Worm (Caenorhabditis elegans) whole organism, mixed stage, embryonic: ENCODE data around the gene ptrn-1.

Experiments
- M03D4.4 ChIP-seq: sonication (generic microtip); optimal IDR thresholded peaks from 2 replicates; lab custom pipeline; 2017; ENCODE audit warnings: mild to moderate bottlenecking, missing genetic modification characterization, missing compliant biosample characterization
- bed-3 ChIP-seq: fragments of 200-800 bp; sonication (Bioruptor generic); optimal IDR thresholded peaks from 3 replicates; lab custom pipeline; 2018; ENCODE audit warnings: mild to moderate bottlenecking, missing genetic modification characterization, moderate library complexity, missing compliant biosample characterization
- blmp-1 ChIP-seq: fragments of 150-350 bp; optimal IDR thresholded peaks from 2 replicates; lab custom pipeline; 2014; ENCODE audit warnings: missing biosample characterization, missing genetic modification characterization
- ceh-83 ChIP-seq: fragments of 200-800 bp; sonication (Bioruptor generic); optimal IDR thresholded peaks from 2 replicates; lab custom pipeline; 2018; ENCODE audit warnings: mild to moderate bottlenecking, missing genetic modification characterization, missing compliant biosample characterization
- ces-1 ChIP-seq: fragments of 150-350 bp; optimal IDR thresholded peaks from 2 replicates; lab custom pipeline; 2014; ENCODE audit warnings: missing biosample characterization, missing genetic modification reagents, missing genetic modification characterization
- drap-1 ChIP-seq: fragments of 200-800 bp; sonication (Bioruptor generic); optimal IDR thresholded peaks from 3 replicates; lab custom pipeline; 2018; ENCODE audit warnings: mild to moderate bottlenecking, missing genetic modification characterization, missing compliant biosample characterization
- elt-1 ChIP-seq: sonication (generic microtip); optimal IDR thresholded peaks from 2 replicates; lab custom pipeline; 2017; ENCODE audit warnings: missing genetic modification characterization, mild to moderate bottlenecking, missing compliant biosample characterization, antibody characterized with exemption, moderate library complexity, borderline replicate concordance; ENCODE audit not compliant: insufficient read depth
- elt-3 ChIP-seq: fragments of 150-350 bp; optimal IDR thresholded peaks from 2 replicates; lab custom pipeline; 2014; ENCODE audit warnings: missing biosample characterization, missing genetic modification characterization
- flh-1 ChIP-seq: fragments of 200-800 bp; sonication (Bioruptor generic); optimal IDR thresholded peaks from 2 replicates; lab custom pipeline; 2018; ENCODE audit warnings: mild to moderate bottlenecking, missing genetic modification characterization, moderate library complexity, missing compliant biosample characterization
- ham-2 ChIP-seq: fragments of 200-800 bp; sonication (Bioruptor generic); optimal IDR thresholded peaks from 2 replicates; lab custom pipeline; 2018; ENCODE audit warnings: mild to moderate bottlenecking, missing genetic modification characterization, missing compliant biosample characterization
- hlh-1 ChIP-seq: fragments of 150-350 bp; optimal IDR thresholded peaks from 2 replicates; lab custom pipeline; 2014; ENCODE audit warnings: missing biosample characterization, missing genetic modification reagents, missing genetic modification characterization
- lin-13 ChIP-seq: fragments of 150-350 bp; optimal IDR thresholded peaks from 2 replicates; lab custom pipeline; 2014; ENCODE audit warnings: missing biosample characterization, missing genetic modification characterization
- lin-32 ChIP-seq: fragments of 200-800 bp; sonication (Bioruptor generic); optimal IDR thresholded peaks from 2 replicates; lab custom pipeline; 2018; ENCODE audit warnings: mild to moderate bottlenecking, missing genetic modification characterization, missing compliant biosample characterization
- mab-5 ChIP-seq: fragments of 150-350 bp; optimal IDR thresholded peaks from 2 replicates; lab custom pipeline; 2014; ENCODE audit warnings: missing biosample characterization, missing genetic modification characterization
- mep-1 ChIP-seq: fragments of 150-350 bp; optimal IDR thresholded peaks from 2 replicates; lab custom pipeline; 2017; ENCODE audit warnings: missing biosample characterization, missing genetic modification reagents, missing genetic modification characterization, inconsistent platforms
- mls-2 ChIP-seq: sonication (generic microtip); optimal IDR thresholded peaks from 2 replicates; lab custom pipeline; 2016; ENCODE audit warnings: mild to moderate bottlenecking, missing genetic modification characterization, moderate library complexity, missing compliant biosample characterization
- nhr-12 ChIP-seq: fragments of 150-350 bp; optimal IDR thresholded peaks from 2 replicates; lab custom pipeline; 2014; ENCODE audit warnings: missing biosample characterization, missing genetic modification characterization
- nhr-237 ChIP-seq: fragments of 150-350 bp; optimal IDR thresholded peaks from 2 replicates; lab custom pipeline; 2014; ENCODE audit warnings: missing biosample characterization, missing genetic modification characterization
- nhr-76 ChIP-seq: sonication (generic microtip); optimal IDR thresholded peaks from 2 replicates; lab custom pipeline; 2017; ENCODE audit warnings: missing biosample characterization, missing genetic modification characterization
- pha-4 ChIP-seq: fragments of 150-350 bp; optimal IDR thresholded peaks from 2 replicates; lab custom pipeline; 2018; ENCODE audit warnings: missing biosample characterization, missing genetic modification reagents, missing genetic modification characterization
- sem-2 ChIP-seq: fragments of 200-800 bp; sonication (Bioruptor generic); optimal IDR thresholded peaks from 2 replicates; lab custom pipeline; 2018; ENCODE audit warnings: mild to moderate bottlenecking, missing genetic modification characterization, missing compliant biosample characterization
- snpc-4 ChIP-seq: fragments of 150-350 bp; optimal IDR thresholded peaks from 2 replicates; lab custom pipeline; 2014; ENCODE audit warnings: missing biosample characterization, missing genetic modification characterization
- tbx-8 ChIP-seq: fragments of 200-800 bp; sonication (Bioruptor generic); optimal IDR thresholded peaks from 2 replicates; lab custom pipeline; 2018; ENCODE audit warnings: mild to moderate bottlenecking, missing genetic modification characterization, moderate library complexity, missing compliant biosample characterization
- unc-120 ChIP-seq: sonication (generic microtip); optimal IDR thresholded peaks from 2 replicates; lab custom pipeline; 2017; ENCODE audit warnings: missing genetic modification characterization, missing compliant biosample characterization; ENCODE audit not compliant: poor library complexity, severe bottlenecking
- unc-39 ChIP-seq: fragments of 150-350 bp; optimal IDR thresholded peaks from 2 replicates; lab custom pipeline; 2014; ENCODE audit warnings: missing biosample characterization, missing genetic modification characterization
- unc-62 ChIP-seq: fragments of 150-350 bp; optimal IDR thresholded peaks from 2 replicates; lab custom pipeline; 2014; ENCODE audit warnings: missing biosample characterization, missing genetic modification reagents, missing genetic modification characterization

Gene ptrn-1

DNA sequence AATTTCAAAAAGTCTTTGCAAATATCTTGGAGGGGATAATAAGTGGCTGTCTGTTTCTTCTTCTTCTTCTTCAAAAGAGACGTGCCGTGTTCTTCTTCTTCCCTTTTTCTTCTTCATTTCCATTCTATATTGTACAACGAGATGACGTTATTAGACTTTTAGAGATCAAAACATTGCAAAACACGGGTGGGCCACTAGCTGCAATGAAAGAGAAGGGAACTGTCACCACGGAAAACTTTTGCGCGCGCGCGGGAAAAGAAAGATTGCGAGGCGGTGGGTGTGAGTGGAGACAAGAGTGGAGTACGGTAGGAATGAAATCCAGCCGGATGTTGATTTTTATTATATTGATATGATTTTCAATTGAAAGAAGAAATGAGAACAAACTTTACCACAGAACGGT lies 24.1 kb upstream of the ptrn-1 start:
- TF ChIP-seq hlh-1 (tag; lab: Kevin White, UChicago) (no peak), elt-1 (tag; lab: Kevin White, UChicago) (no peak), mls-2 (tag; lab: Kevin White, UChicago) (no peak), sem-2 (GFP tag; lab: Kevin White, UChicago) (no peak), flh-1 (no peak), tbx-8 (GFP tag; lab: Kevin White, UChicago) (no peak), drap-1 (GFP tag; lab: Kevin White, UChicago) (no peak), bed-3 (GFP tag; lab: Kevin White, UChicago) (no peak)
- TF ChIP-seq, all 35 proteins: peak for 0

ce11 chrX:17045529-17045928 lies 15.5 kb upstream of the ptrn-1 start, which contains the start of gene C30G4.2:
Gene C30G4.2, minus strand, starts transcription at chrX:17045629.
- TF ChIP-seq mab-5 (tag; lab: Kevin White, UChicago) (no peak), lin-32 (GFP tag; lab: Kevin White, UChicago) (no peak), pha-4 (no peak), elt-3 (tag; lab: Kevin White, UChicago) (no peak), hlh-1 (tag; lab: Kevin White, UChicago) (no peak), nhr-76 (no peak)

DNA sequence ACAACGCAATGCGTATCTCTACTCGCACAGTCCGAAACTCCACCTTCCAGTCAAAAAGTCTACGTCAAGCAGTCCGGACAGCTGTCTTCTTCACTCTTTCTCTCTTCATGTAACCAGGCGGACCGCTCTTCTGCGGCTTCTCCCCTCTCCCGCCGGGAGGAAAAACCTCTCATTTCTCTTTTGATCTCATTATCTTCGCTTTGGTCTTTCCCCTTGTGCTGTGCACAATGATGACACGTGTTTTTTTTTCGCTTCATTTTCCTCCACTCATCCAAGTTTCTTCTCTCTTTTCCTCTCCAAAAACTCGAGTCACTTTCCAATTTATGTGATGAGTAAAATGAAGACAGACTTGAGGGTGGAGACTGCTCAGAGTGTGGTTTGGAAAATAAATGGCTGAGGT lies 12.9 kb upstream of the ptrn-1 start, which contains the start of gene F35B3.7:
Gene F35B3.7, minus strand, starts transcription at position 133 of the 400 bp plus-strand sequence.
- TF ChIP-seq drap-1 (GFP tag; lab: Kevin White, UChicago) (no peak), unc-120 (tag; lab: Kevin White, UChicago) (peak; percentile 52), sem-2 (GFP tag; lab: Kevin White, UChicago) (no peak), ceh-83 (no peak), unc-39 (no peak), tbx-8 (GFP tag; lab: Kevin White, UChicago) (no peak), mab-5 (tag; lab: Kevin White, UChicago) (no peak), M03D4.4 (tag; lab: Kevin White, UChicago) (no peak), lin-13 (tag; lab: Kevin White, UChicago) (no peak), nhr-237 (tag; lab: Kevin White, UChicago) (no peak), unc-62 (GFP tag; lab: Kevin White, UChicago) (no peak), nhr-12 (no peak), hlh-1 (tag; lab: Kevin White, UChicago) (peak; percentile 82), mls-2 (tag; lab: Kevin White, UChicago) (no peak), ces-1 (GFP tag; lab: Kevin White, UChicago) (no peak)

- no peak for TF ChIP-seq ceh-83
Observed at ce11 chrX:17041571-17041970, 11.6 kb upstream of the ptrn-1 start.

ce11 chrX:17038616-17039015 lies 8.6 kb upstream of the ptrn-1 start:
- TF ChIP-seq blmp-1 (tag; lab: Kevin White, UChicago) (peak; percentile 87), bed-3 (GFP tag; lab: Kevin White, UChicago) (no peak)

DNA sequence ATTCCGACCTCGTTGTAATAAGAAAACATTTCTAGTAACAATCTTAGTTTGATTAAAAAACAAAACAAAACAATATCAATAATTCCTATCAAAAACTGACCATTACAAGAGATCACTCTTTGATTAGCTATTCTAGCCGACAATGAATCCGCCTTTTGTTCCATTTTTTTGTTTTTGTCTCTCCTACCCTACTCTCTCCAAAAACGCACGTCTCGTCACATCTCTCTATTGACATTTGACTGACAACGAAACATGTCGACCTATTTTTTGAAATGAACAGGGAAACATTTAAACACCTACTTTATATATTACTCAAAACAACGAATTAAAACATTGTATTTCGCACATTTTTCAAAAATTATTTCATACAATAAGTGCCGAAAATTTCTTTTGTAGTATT lies 4.8 kb upstream of the ptrn-1 start:
- TF ChIP-seq lin-32 (GFP tag; lab: Kevin White, UChicago) (no peak), mab-5 (tag; lab: Kevin White, UChicago) (no peak), pha-4 (no peak), ham-2 (GFP tag; lab: Kevin White, UChicago) (no peak), tbx-8 (GFP tag; lab: Kevin White, UChicago) (no peak)

DNA sequence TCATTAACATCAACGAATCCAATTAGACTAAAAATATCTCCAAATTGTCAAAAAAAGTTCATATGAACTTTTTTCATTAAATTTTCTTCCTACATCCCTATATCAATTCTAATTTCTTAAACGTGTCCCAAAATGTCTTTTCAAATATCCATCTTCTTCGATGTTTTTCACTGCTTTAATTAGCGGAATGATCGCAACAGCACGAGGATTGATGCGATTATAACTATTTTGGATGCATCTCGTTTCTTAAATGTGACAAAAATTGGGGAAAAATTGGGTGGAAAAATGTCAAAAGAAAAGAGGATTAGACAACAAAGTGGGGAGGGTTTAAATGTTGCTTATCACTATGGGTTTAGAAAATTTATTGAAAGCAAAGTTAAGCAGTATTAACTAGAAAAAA lies 4.2 kb upstream of the ptrn-1 start:
- TF ChIP-seq ces-1 (GFP tag; lab: Kevin White, UChicago) = peak; percentile 37
- TF ChIP-seq mep-1 (tag; lab: Kevin White, UChicago) = no peak
- TF ChIP-seq elt-3 (tag; lab: Kevin White, UChicago) = no peak
- TF ChIP-seq snpc-4 (tag; lab: Kevin White, UChicago) = no peak
